Fruit fly (Drosophila melanogaster): ENCODE results near the gene eff.

eff gene

DNA sequence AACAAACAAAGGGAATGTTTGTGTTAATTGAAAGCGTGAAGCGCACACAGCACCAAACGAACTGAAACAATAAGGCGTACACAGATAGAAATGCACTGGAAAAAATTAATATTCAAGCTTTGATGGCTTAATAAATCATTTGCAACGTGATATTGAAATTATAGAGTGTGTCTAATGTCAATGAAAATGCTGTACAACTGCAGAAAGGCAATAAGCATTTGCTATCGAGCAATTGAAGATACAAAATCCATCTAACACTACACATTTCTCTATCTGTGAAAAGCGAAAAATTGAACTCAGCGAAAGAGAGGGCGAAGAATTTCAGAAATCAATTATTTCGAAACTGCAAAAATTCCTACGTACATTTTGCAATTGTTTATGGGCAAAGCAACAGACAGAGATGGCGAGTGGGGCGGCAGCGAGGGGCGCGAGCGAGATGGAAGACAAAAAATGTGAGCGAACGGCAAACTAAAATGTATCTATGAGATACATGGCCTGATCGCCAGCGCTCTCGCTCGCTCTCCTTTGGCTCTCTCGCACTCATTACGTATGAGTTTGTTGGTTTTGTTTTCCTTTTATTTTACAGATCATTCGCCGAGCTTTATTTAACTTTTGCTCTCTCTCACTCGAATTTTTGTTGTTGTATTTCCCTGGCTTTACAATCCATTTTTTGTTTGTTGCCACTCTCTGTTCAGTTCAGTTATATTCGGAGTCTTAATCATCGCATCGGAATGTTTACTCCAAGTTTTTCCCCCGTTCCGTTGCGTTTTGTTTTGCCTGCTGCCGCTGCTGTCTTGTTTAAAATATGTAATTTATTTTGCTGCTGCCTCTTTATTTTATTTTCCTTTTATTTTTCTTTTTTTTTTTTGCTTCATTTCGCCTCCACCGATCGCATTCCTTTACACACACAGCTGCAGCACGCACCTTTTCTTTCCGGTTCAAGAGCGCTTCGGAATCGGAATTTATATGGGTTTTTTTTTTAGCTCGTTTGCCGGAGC lies 18.9 kb downstream of the eff start (continued):
- TF ChIP-seq H15 (GFP tag; IDR thresholded peaks at IDR 0.05) = peak; percentile 69; the same call in 2 of the 3 replicates
- TF ChIP-seq lmd (GFP tag; IDR thresholded peaks at IDR 0.05) = peak; percentile 66
- no peak for TF ChIP-seq Dref (GFP tag; IDR thresholded peaks at IDR 0.05)
- no peak for TF ChIP-seq D (optimal IDR thresholded peaks at IDR 0.05)
- TF ChIP-seq D (GFP tag; optimal IDR thresholded peaks at IDR 0.05) = peak; percentile 54
- TF ChIP-seq Mad (GFP tag; optimal IDR thresholded peaks at IDR 0.05) = peak; percentile 54
- TF ChIP-seq psq (GFP tag; optimal IDR thresholded peaks at IDR 0.05) = no peak
- TF ChIP-seq CG7963 (GFP tag; IDR thresholded peaks at IDR 0.05; ENCODE audit: partially characterized antibody) = no peak
- TF ChIP-seq CG3726 (GFP tag; IDR thresholded peaks at IDR 0.05) = 0 out of 3 replicates have a peak, but pooled peaks have one; percentile 61
- no peak; the same call in 1 of the 3 replicates for TF ChIP-seq otp (GFP tag; IDR thresholded peaks at IDR 0.05)
- no peak for TF ChIP-seq CG11456 (GFP tag; IDR thresholded peaks at IDR 0.05)
- no peak for TF ChIP-seq lov (optimal IDR thresholded peaks at IDR 0.05)
- no peak for TF ChIP-seq lov (GFP tag; IDR thresholded peaks at IDR 0.05)
- no peak for TF ChIP-seq Awh (GFP tag; IDR thresholded peaks at IDR 0.05)
- peak; percentile 28 for TF ChIP-seq CG10543 (GFP tag; optimal IDR thresholded peaks at IDR 0.05)
- TF ChIP-seq CG30431 (GFP tag; optimal IDR thresholded peaks at IDR 0.05) = peak; percentile 36
- peak; percentile 35 for TF ChIP-seq CG3407 (GFP tag; optimal IDR thresholded peaks at IDR 0.05)
- peak; percentile 56 for TF ChIP-seq pho (GFP tag; optimal IDR thresholded peaks at IDR 0.05)
- TF ChIP-seq run (tag; optimal IDR thresholded peaks at IDR 0.05) = peak; percentile 63
- TF ChIP-seq CG11398 (GFP tag; optimal IDR thresholded peaks at IDR 0.05) = peak; percentile 68
- no peak for TF ChIP-seq CG6854 (GFP tag; optimal IDR thresholded peaks at IDR 0.05)
- peak; percentile 38; the same call in 1 of the 3 replicates for TF ChIP-seq jigr1 (GFP tag; IDR thresholded peaks at IDR 0.05)
- TF ChIP-seq CG16815 (GFP tag; optimal IDR thresholded peaks at IDR 0.05) = peak; percentile 37
- TF ChIP-seq prd (optimal IDR thresholded peaks at IDR 0.05) = no peak
- peak; percentile 78 for TF ChIP-seq prd (GFP tag; IDR thresholded peaks at IDR 0.05)
- TF ChIP-seq CG10274 (GFP tag; optimal IDR thresholded peaks at IDR 0.05) = peak; percentile 21
- peak; percentile 44 for TF ChIP-seq CG8281 (tag; optimal IDR thresholded peaks at IDR 0.05)
- TF ChIP-seq sim (GFP tag; IDR thresholded peaks at IDR 0.05) = no peak; the same call in 1 of the 2 replicates
- peak; percentile 39; the same call in 1 of the 2 replicates for TF ChIP-seq klu (GFP tag; IDR thresholded peaks at IDR 0.05)
- TF ChIP-seq CG3995 (GFP tag; optimal IDR thresholded peaks at IDR 0.05) = no peak
- TF ChIP-seq chinmo (GFP tag; IDR thresholded peaks at IDR 0.05; ENCODE audit: partially characterized antibody) = peak; percentile 73; the same call in 1 of the 4 replicates
- peak; percentile 74 for TF ChIP-seq Rfx (GFP tag; IDR thresholded peaks at IDR 0.05)
- TF ChIP-seq CG13424 (tag; optimal IDR thresholded peaks at IDR 0.05) = peak; percentile 56
- no peak for TF ChIP-seq CG33557 (GFP tag; optimal IDR thresholded peaks at IDR 0.05)
- peak; percentile 55 for TF ChIP-seq CG11723 (GFP tag; optimal IDR thresholded peaks at IDR 0.05)
- peak; percentile 58 for TF ChIP-seq CG10654 (GFP tag; optimal IDR thresholded peaks at IDR 0.05)
- TF ChIP-seq Hand (GFP tag; optimal IDR thresholded peaks at IDR 0.05) = no peak
- peak; percentile 49 for TF ChIP-seq fu2 (GFP tag; optimal IDR thresholded peaks at IDR 0.05)
- TF ChIP-seq Lim3 (GFP tag; IDR thresholded peaks at IDR 0.05) = 0 out of 2 replicates have a peak, but pooled peaks have one; percentile 22
- TF ChIP-seq CG8765 (GFP tag; IDR thresholded peaks at IDR 0.05) = no peak
- peak; percentile 16 for TF ChIP-seq CG7987 (GFP tag; optimal IDR thresholded peaks at IDR 0.05)
- peak; percentile 72 for TF ChIP-seq CG13624 (GFP tag; optimal IDR thresholded peaks at IDR 0.05)
- TF ChIP-seq CoRest (tag; optimal IDR thresholded peaks at IDR 0.05) = peak; percentile 66
- peak; percentile 66 for TF ChIP-seq CG17328 (GFP tag; IDR thresholded peaks at IDR 0.05)
- peak; percentile 26 for TF ChIP-seq dm (GFP tag; optimal IDR thresholded peaks at IDR 0.05)
- TF ChIP-seq Sry-β (GFP tag; optimal IDR thresholded peaks at IDR 0.05) = no peak
- TF ChIP-seq Optix (GFP tag; IDR thresholded peaks at IDR 0.05) = peak; percentile 67; the same call in 2 of the 3 replicates
- peak; percentile 66 for TF ChIP-seq CG12942 (GFP tag; optimal IDR thresholded peaks at IDR 0.05)
- TF ChIP-seq CG6689 (GFP tag; IDR thresholded peaks at IDR 0.05) = peak; percentile 72

Data from whole organism, embryonic.